Worm (Caenorhabditis elegans) whole organism, L1 larva: ENCODE data around the gene puf-8.

Source experiments
- C04F5.9 ChIP-seq: sonication (generic microtip); optimal IDR thresholded peaks from 2 replicates; lab custom pipeline; 2016; ENCODE audit warnings: missing genetic modification characterization, missing compliant biosample characterization
- C34B4.2 ChIP-seq: sonication (generic microtip); optimal IDR thresholded peaks from 2 replicates; lab custom pipeline; 2017; ENCODE audit warnings: mild to moderate bottlenecking, missing genetic modification characterization, missing compliant biosample characterization
- Y116A8C.19 ChIP-seq: sonication (generic microtip); optimal IDR thresholded peaks from 2 replicates; lab custom pipeline; 2016; ENCODE audit warnings: missing compliant biosample characterization, missing genetic modification characterization, borderline replicate concordance
- aha-1 ChIP-seq: fragments of 150-350 bp; optimal IDR thresholded peaks from 2 replicates; lab custom pipeline; 2014; ENCODE audit warnings: missing biosample characterization, missing genetic modification characterization
- aly-2 ChIP-seq: fragments of 150-350 bp; optimal IDR thresholded peaks from 2 replicates; lab custom pipeline; 2014; ENCODE audit warnings: missing biosample characterization, missing genetic modification characterization
- ama-1 ChIP-seq: fragments of 150-350 bp; optimal IDR thresholded peaks from 2 replicates; lab custom pipeline; 2014
- blmp-1 ChIP-seq: fragments of 150-350 bp; optimal IDR thresholded peaks from 2 replicates; lab custom pipeline; 2014; ENCODE audit warnings: missing biosample characterization, missing genetic modification characterization
- ceh-63 ChIP-seq: fragments of 200-800 bp; sonication (Bioruptor generic); optimal IDR thresholded peaks from 2 replicates; lab custom pipeline; 2018; ENCODE audit warnings: mild to moderate bottlenecking, missing genetic modification characterization, missing compliant biosample characterization
- ceh-8 ChIP-seq: fragments of 200-800 bp; sonication (Bioruptor generic); optimal IDR thresholded peaks from 2 replicates; lab custom pipeline; 2018; ENCODE audit warnings: mild to moderate bottlenecking, missing genetic modification characterization, moderate library complexity, missing compliant biosample characterization
- ceh-90 ChIP-seq: sonication (generic microtip); optimal IDR thresholded peaks from 2 replicates; lab custom pipeline; 2016; ENCODE audit warnings: missing genetic modification characterization, missing compliant biosample characterization
- efl-1 ChIP-seq, 4 experiments: fragments of 150-350 bp; optimal IDR thresholded peaks in 3 of 4; peaks in 1 of 4; 1 replicate in 1 of 4; 2 replicates in 3 of 4; lab custom pipeline; 2014; ENCODE audit warnings: missing biosample characterization in 2 of 4, missing genetic modification characterization in 2 of 4, missing genetic modification reagents in 2 of 4
- efl-3 ChIP-seq: fragments of 200-800 bp; sonication (Bioruptor generic); optimal IDR thresholded peaks from 2 replicates; lab custom pipeline; 2018; ENCODE audit warnings: mild to moderate bottlenecking, missing genetic modification characterization, missing compliant biosample characterization
- elt-3 ChIP-seq, 6 experiments: fragments of 150-350 bp in 1 of 6; sonication (generic microtip); optimal IDR thresholded peaks; 2 replicates each; lab custom pipeline; 2017 to 2018; ENCODE audit warnings: missing biosample characterization in 6 of 6, missing genetic modification characterization in 6 of 6, inconsistent platforms in 1 of 6
- fos-1 ChIP-seq: fragments of 150-350 bp; optimal IDR thresholded peaks from 2 replicates; lab custom pipeline; 2014; ENCODE audit warnings: missing biosample characterization, missing genetic modification characterization
- hlh-17 ChIP-seq: fragments of 200-800 bp; sonication (Bioruptor generic); optimal IDR thresholded peaks from 2 replicates; lab custom pipeline; 2018; ENCODE audit warnings: missing genetic modification characterization, mild to moderate bottlenecking, missing compliant biosample characterization, moderate library complexity, borderline replicate concordance
- hpl-2 ChIP-seq: fragments of 150-350 bp; optimal IDR thresholded peaks from 2 replicates; lab custom pipeline; 2014; ENCODE audit warnings: missing biosample characterization, missing genetic modification reagents, missing genetic modification characterization
- irx-1 ChIP-seq: sonication (generic microtip); optimal IDR thresholded peaks from 2 replicates; lab custom pipeline; 2016; ENCODE audit warnings: missing genetic modification characterization, missing compliant biosample characterization
- isw-1 ChIP-seq: fragments of 200-800 bp; sonication (Bioruptor generic); IDR thresholded peaks from 2 replicates; pipeline ENCODE4 v1.3.6; 2022; ENCODE audit warnings: missing genetic modification characterization, missing compliant biosample characterization
- jun-1 ChIP-seq: fragments of 150-350 bp; optimal IDR thresholded peaks from 2 replicates; lab custom pipeline; 2014; ENCODE audit warnings: missing biosample characterization, missing genetic modification reagents, missing genetic modification characterization
- lin-13 ChIP-seq: fragments of 150-350 bp; optimal IDR thresholded peaks from 2 replicates; lab custom pipeline; 2014; ENCODE audit warnings: missing biosample characterization, missing genetic modification reagents, missing genetic modification characterization
- lin-14 ChIP-seq: fragments of 200-800 bp; sonication (Bioruptor generic); optimal IDR thresholded peaks from 2 replicates; lab custom pipeline; 2018; ENCODE audit warnings: mild to moderate bottlenecking, missing genetic modification characterization, moderate library complexity, missing compliant biosample characterization
- lin-35 ChIP-seq, 2 experiments: fragments of 150-350 bp; optimal IDR thresholded peaks; 2 replicates each; lab custom pipeline; 2014; ENCODE audit warnings: missing biosample characterization in 2 of 2, missing genetic modification characterization in 2 of 2, missing genetic modification reagents in 2 of 2
- lin-39 ChIP-seq: fragments of 150-350 bp; optimal IDR thresholded peaks from 2 replicates; lab custom pipeline; 2014; ENCODE audit warnings: missing biosample characterization, missing genetic modification reagents, missing genetic modification characterization
- lir-3 ChIP-seq: sonication (generic microtip); optimal IDR thresholded peaks from 2 replicates; lab custom pipeline; 2016; ENCODE audit warnings: mild to moderate bottlenecking, missing genetic modification characterization, moderate library complexity, missing compliant biosample characterization; ENCODE audit not compliant: poor library complexity
- mdl-1 ChIP-seq, 2 experiments: fragments of 150-350 bp; optimal IDR thresholded peaks; 2 replicates each; lab custom pipeline; 2014 to 2017; ENCODE audit warnings: missing biosample characterization in 2 of 2, missing genetic modification characterization in 2 of 2, inconsistent platforms in 1 of 2
- mep-1 ChIP-seq: fragments of 150-350 bp; optimal IDR thresholded peaks from 2 replicates; lab custom pipeline; 2014; ENCODE audit warnings: missing biosample characterization, missing genetic modification characterization
- nhr-19 ChIP-seq: fragments of 200-800 bp; sonication (Bioruptor generic); conservative IDR thresholded peaks from 2 replicates; pipeline ENCODE4 v1.3.6; 2022; ENCODE audit warnings: missing genetic modification characterization, missing compliant biosample characterization
- nhr-20 ChIP-seq: sonication (generic microtip); optimal IDR thresholded peaks from 2 replicates; lab custom pipeline; 2016; ENCODE audit warnings: mild to moderate bottlenecking, missing genetic modification characterization, missing compliant biosample characterization
- nhr-47 ChIP-seq: sonication (generic microtip); optimal IDR thresholded peaks from 2 replicates; lab custom pipeline; 2016; ENCODE audit warnings: mild to moderate bottlenecking, missing genetic modification characterization, moderate library complexity, missing compliant biosample characterization
- nhr-71 ChIP-seq: sonication (generic microtip); optimal IDR thresholded peaks from 2 replicates; lab custom pipeline; 2016; ENCODE audit warnings: mild to moderate bottlenecking, missing genetic modification characterization, moderate library complexity, missing compliant biosample characterization
- nhr-76 ChIP-seq: sonication (generic microtip); optimal IDR thresholded peaks from 2 replicates; lab custom pipeline; 2017; ENCODE audit warnings: missing biosample characterization, missing genetic modification characterization
- nhr-77 ChIP-seq: fragments of 150-350 bp; optimal IDR thresholded peaks from 2 replicates; lab custom pipeline; 2014; ENCODE audit warnings: missing biosample characterization, missing genetic modification characterization
- nhr-84 ChIP-seq: sonication (generic microtip); optimal IDR thresholded peaks from 2 replicates; lab custom pipeline; 2017; ENCODE audit warnings: missing biosample characterization, missing genetic modification characterization
- nhr-85 ChIP-seq: sonication (generic microtip); peaks from one replicate; lab custom pipeline; 2016; ENCODE audit warnings: missing genetic modification characterization, inconsistent platforms, missing compliant biosample characterization
- pag-3 ChIP-seq: sonication (generic microtip); optimal IDR thresholded peaks from 2 replicates; lab custom pipeline; 2017; ENCODE audit warnings: missing genetic modification characterization, mild to moderate bottlenecking, missing compliant biosample characterization, antibody characterized with exemption, borderline replicate concordance; ENCODE audit not compliant: insufficient read depth
- rnt-1 ChIP-seq: sonication (generic microtip); optimal IDR thresholded peaks from 2 replicates; lab custom pipeline; 2016; ENCODE audit warnings: mild to moderate bottlenecking, missing genetic modification characterization, moderate library complexity, missing compliant biosample characterization
- skn-1 ChIP-seq: fragments of 150-350 bp; optimal IDR thresholded peaks from 2 replicates; lab custom pipeline; 2014; ENCODE audit warnings: missing biosample characterization, missing genetic modification characterization
- snu-23 ChIP-seq: sonication (generic microtip); optimal IDR thresholded peaks from 2 replicates; lab custom pipeline; 2016; ENCODE audit warnings: missing genetic modification characterization, missing compliant biosample characterization
- sox-4 ChIP-seq: sonication (generic microtip); optimal IDR thresholded peaks from 2 replicates; lab custom pipeline; 2016; ENCODE audit warnings: missing genetic modification characterization, missing compliant biosample characterization
- sup-37 ChIP-seq: fragments of 200-800 bp; sonication (Bioruptor generic); optimal IDR thresholded peaks from 2 replicates; lab custom pipeline; 2018; ENCODE audit warnings: mild to moderate bottlenecking, missing genetic modification characterization, missing compliant biosample characterization
- tbx-2 ChIP-seq: sonication (generic microtip); optimal IDR thresholded peaks from 2 replicates; lab custom pipeline; 2016; ENCODE audit warnings: missing genetic modification characterization, missing compliant biosample characterization
- tlp-1 ChIP-seq: fragments of 150-350 bp; optimal IDR thresholded peaks from 2 replicates; lab custom pipeline; 2014; ENCODE audit warnings: missing biosample characterization, missing genetic modification characterization
- unc-30 ChIP-seq: sonication (generic microtip); optimal IDR thresholded peaks from 2 replicates; lab custom pipeline; 2017; ENCODE audit warnings: missing biosample characterization, missing genetic modification characterization
- unc-62 ChIP-seq: fragments of 150-350 bp; optimal IDR thresholded peaks from 2 replicates; lab custom pipeline; 2014; ENCODE audit warnings: missing biosample characterization, missing genetic modification reagents, missing genetic modification characterization
- unc-86 ChIP-seq: sonication (generic microtip); optimal IDR thresholded peaks from 2 replicates; lab custom pipeline; 2016; ENCODE audit warnings: missing genetic modification characterization, missing compliant biosample characterization
- unc-98 ChIP-seq: fragments of 200-800 bp; sonication (Bioruptor generic); IDR thresholded peaks from 2 replicates; pipeline ENCODE4 v1.3.6; 2022; ENCODE audit warnings: missing genetic modification characterization, missing compliant biosample characterization
- vab-15 ChIP-seq: sonication (generic microtip); optimal IDR thresholded peaks from 2 replicates; lab custom pipeline; 2017; ENCODE audit warnings: missing genotype, mild to moderate bottlenecking, missing genetic modification characterization, missing compliant biosample characterization
- zag-1 ChIP-seq: fragments of 150-350 bp; optimal IDR thresholded peaks from 2 replicates; lab custom pipeline; 2014; ENCODE audit warnings: missing biosample characterization, missing genetic modification characterization
- zip-4 ChIP-seq: fragments of 200-800 bp; sonication (Bioruptor generic); optimal IDR thresholded peaks from 2 replicates; lab custom pipeline; 2018; ENCODE audit warnings: mild to moderate bottlenecking, missing genetic modification characterization, moderate library complexity, missing compliant biosample characterization

puf-8 gene

DNA sequence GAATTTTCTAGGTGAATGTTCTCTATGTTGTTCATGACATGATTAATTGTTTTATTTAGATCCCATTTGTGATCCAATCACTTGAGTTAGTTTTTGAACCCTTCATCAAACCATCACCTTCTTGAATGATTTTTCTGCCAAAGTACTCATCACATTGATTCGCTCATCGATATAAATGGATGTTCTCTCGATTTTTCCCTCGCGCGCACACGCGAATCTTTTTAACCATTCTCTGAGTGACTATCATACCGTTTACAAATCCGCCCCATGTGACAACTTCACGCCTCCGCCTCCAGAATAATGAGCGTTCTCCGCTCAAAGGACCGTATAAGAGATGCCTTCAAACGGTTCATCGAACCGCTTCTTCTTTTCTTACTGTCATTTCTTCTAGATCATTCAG lies 44.8 kb upstream of the puf-8 start (continued):
- TF ChIP-seq unc-30 (tag; lab: Kevin White, UChicago) (no peak), unc-86 (tag; lab: Kevin White, UChicago) (no peak)

DNA sequence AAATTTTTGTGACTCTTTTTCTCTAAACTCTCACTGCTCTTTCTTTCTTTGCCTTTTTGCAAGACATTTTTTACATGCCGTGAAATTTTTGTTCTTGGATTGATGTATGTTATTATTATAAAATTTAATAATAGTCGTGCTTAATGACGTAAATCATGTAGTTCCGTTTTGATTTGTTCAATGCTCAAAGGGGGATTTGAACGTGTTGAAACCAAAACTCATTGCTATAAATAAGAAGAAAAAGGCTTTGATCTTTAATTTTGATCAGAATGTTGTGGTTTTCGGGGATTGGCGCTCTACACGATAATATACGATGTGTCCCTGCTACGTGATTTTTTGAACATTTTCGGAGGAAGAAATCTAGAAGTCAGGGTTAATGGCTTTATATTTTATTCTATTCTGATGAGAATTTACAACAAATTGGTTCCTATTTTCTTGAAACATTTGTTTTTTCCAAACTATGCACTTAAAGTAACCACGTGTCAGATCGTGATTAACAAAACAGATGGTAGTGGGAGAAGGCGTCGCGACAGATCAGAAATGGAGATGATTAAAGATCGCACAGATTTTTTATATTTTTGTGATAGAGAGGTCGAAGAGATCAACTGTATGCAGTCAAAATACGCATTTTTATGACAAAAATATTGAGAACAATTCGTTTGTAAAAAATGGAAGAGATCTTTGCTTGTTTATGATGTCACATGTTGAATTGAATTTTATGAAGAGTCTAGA lies 43.7 kb upstream of the puf-8 start:
- TF ChIP-seq elt-3 (tag; optimal IDR thresholded peaks at IDR 0.05; lab: Kevin White, UChicago) (peak in 1 of 6 experiments; percentile 55), nhr-76 (no peak), efl-1 (optimal IDR thresholded peaks at IDR 0.05; lab: Kevin White, UChicago) (no peak), efl-1 (GFP tag; optimal IDR thresholded peaks at IDR 0.05 in 1 of 2; lab: Kevin White, UChicago) (peak in 1 of 2 experiments; percentile 87), ceh-90 (tag; lab: Kevin White, UChicago) (no peak), vab-15 (tag; lab: Kevin White, UChicago) (no peak), efl-3 (no peak), C34B4.2 (no peak), blmp-1 (tag; lab: Kevin White, UChicago) (peak; percentile 60), hpl-2 (GFP tag; lab: Kevin White, UChicago) (no peak), sup-37 (no peak), isw-1 (no peak), fos-1 (no peak), tlp-1 (tag; lab: Kevin White, UChicago) (no peak), unc-98 (GFP tag; lab: Robert Waterston, UW) (no peak), ceh-8 (GFP tag; lab: Kevin White, UChicago) (no peak), aha-1 (no peak), nhr-20 (tag; lab: Kevin White, UChicago) (peak; percentile 41), aly-2 (tag; lab: Kevin White, UChicago) (no peak), irx-1 (no peak), Y116A8C.19 (tag; lab: Kevin White, UChicago) (no peak), hlh-17 (GFP tag; lab: Kevin White, UChicago) (no peak), lin-35 (GFP tag; optimal IDR thresholded peaks at IDR 0.05; lab: Kevin White, UChicago) (no peak), nhr-77 (tag; lab: Kevin White, UChicago) (no peak), jun-1 (tag; lab: Kevin White, UChicago) (no peak), mdl-1 (tag; optimal IDR thresholded peaks at IDR 0.05; lab: Kevin White, UChicago) (peak in 1 of 2 experiments; percentile 16), tbx-2 (tag; lab: Kevin White, UChicago) (no peak), nhr-19 (GFP tag; lab: Robert Waterston, UW) (peak; percentile 19; the same call in 1 of the 2 replicates), nhr-84 (tag; lab: Kevin White, UChicago) (no peak), C04F5.9 (no peak), pag-3 (tag; lab: Kevin White, UChicago) (no peak), rnt-1 (no peak), lin-39 (no peak), nhr-71 (tag; lab: Kevin White, UChicago) (peak; percentile 19), nhr-85 (tag; lab: Kevin White, UChicago) (peak; percentile 90), unc-86 (tag; lab: Kevin White, UChicago) (no peak), ceh-63 (GFP tag; lab: Kevin White, UChicago) (no peak), unc-62 (no peak), lir-3 (tag; lab: Kevin White, UChicago) (no peak), lin-14 (GFP tag; lab: Kevin White, UChicago) (no peak), zip-4 (GFP tag; lab: Kevin White, UChicago) (no peak), skn-1 (tag; lab: Kevin White, UChicago) (no peak), mep-1 (tag; lab: Kevin White, UChicago) (no peak), nhr-47 (tag; lab: Kevin White, UChicago) (peak; percentile 19), sox-4 (tag; lab: Kevin White, UChicago) (no peak), zag-1 (tag; lab: Kevin White, UChicago) (no peak), snu-23 (GFP tag; lab: Kevin White, UChicago) (no peak), lin-13 (GFP tag; lab: Kevin White, UChicago) (no peak), ama-1 (lab: Kevin White, UChicago) (no peak)
